Fruit fly (Drosophila melanogaster) whole organism, larva: ENCODE data around the gene CG43336.

Experiments
- noc ChIP-seq: fragments of 200-800 bp; sonication (Bioruptor generic); optimal IDR thresholded peaks from 3 replicates; lab custom pipeline; 2019; ENCODE audit warnings: missing biosample characterization, mild to moderate bottlenecking, missing genetic modification characterization, moderate library complexity

The CG43336 gene

dm6 chr3R:15665962-15666361 lies 29.0 kb downstream of the CG43336 start, which contains the start of gene pxb:
pxb (plus strand) TSS chr3R:15666183.
- TF ChIP-seq noc: no peak

dm6 chr3R:15666900-15667507 lies 30.0 kb downstream of the CG43336 start:
- TF ChIP-seq noc: no peak

dm6 chr3R:15668863-15669491 lies 32.0 kb downstream of the CG43336 start:
- TF ChIP-seq noc: no peak

dm6 chr3R:15670559-15670958 lies 33.6 kb downstream of the CG43336 start:
- TF ChIP-seq noc: no peak

- TF ChIP-seq noc: no peak
These were observed 35.3 kb downstream of the CG43336 start for dm6 chr3R:15672302-15672701.

dm6 chr3R:15673248-15673647 lies 36.3 kb downstream of the CG43336 start:
- no peak for TF ChIP-seq noc

dm6 chr3R:15676186-15677073 lies 39.5 kb downstream of the CG43336 start:
- TF ChIP-seq noc: no peak

dm6 chr3R:15677074-15677409 lies 40.1 kb downstream of the CG43336 start:
- TF ChIP-seq noc: no peak

- TF ChIP-seq noc: no peak
These were observed 40.6 kb downstream of the CG43336 start for dm6 chr3R:15677550-15677973.

dm6 chr3R:15678765-15679514 lies 42.0 kb downstream of the CG43336 start:
- no peak for TF ChIP-seq noc

dm6 chr3R:15679989-15680388 lies 43.0 kb downstream of the CG43336 start:
- no peak for TF ChIP-seq noc

- no peak for TF ChIP-seq noc
These were observed 43.7 kb downstream of the CG43336 start for dm6 chr3R:15680666-15681065.
